Worm (Caenorhabditis elegans) whole organism, young adult: ENCODE results near the gene eif-1.

Experiments used
- B0035.1 ChIP-seq: sonication (generic microtip); optimal IDR thresholded peaks from 2 replicates; lab custom pipeline; 2016; ENCODE audit warnings: missing genetic modification characterization, mild to moderate bottlenecking, missing compliant biosample characterization, missing genotype, missing genetic modification reagents
- B0261.1 ChIP-seq: sonication (generic microtip); optimal IDR thresholded peaks from 2 replicates; lab custom pipeline; 2016; ENCODE audit warnings: mild to moderate bottlenecking, missing genetic modification characterization, moderate library complexity, missing compliant biosample characterization
- C17E4.6 ChIP-seq: fragments of 200-800 bp; sonication (Bioruptor generic); IDR thresholded peaks from 2 replicates; pipeline ENCODE4 v1.3.6; 2022; ENCODE audit warnings: missing genetic modification reagents, missing genetic modification characterization, missing compliant biosample characterization
- D2030.7 ChIP-seq: fragments of 200-800 bp; sonication (Bioruptor generic); IDR thresholded peaks from 2 replicates; pipeline ENCODE4 v1.3.6; 2022; ENCODE audit warnings: missing genetic modification reagents, missing genetic modification characterization, missing compliant biosample characterization
- F10E7.11 ChIP-seq: sonication (generic microtip); optimal IDR thresholded peaks from 2 replicates; lab custom pipeline; 2017; ENCODE audit warnings: mild to moderate bottlenecking, missing genetic modification characterization, moderate library complexity, missing compliant biosample characterization
- F23B12.7 ChIP-seq: sonication (generic microtip); optimal IDR thresholded peaks from 2 replicates; lab custom pipeline; 2017; ENCODE audit warnings: missing genetic modification characterization, mild to moderate bottlenecking, missing compliant biosample characterization, antibody characterized with exemption, moderate library complexity; ENCODE audit not compliant: insufficient read depth
- F37B4.10 ChIP-seq: fragments of 200-800 bp; sonication (Bioruptor generic); IDR thresholded peaks from 2 replicates; pipeline ENCODE4 v1.3.6; 2022; ENCODE audit warnings: missing genetic modification characterization, missing compliant biosample characterization
- F39B2.1 ChIP-seq: fragments of 200-800 bp; sonication (Bioruptor generic); IDR thresholded peaks from 2 replicates; pipeline ENCODE4 v1.3.6; 2022; ENCODE audit warnings: missing genetic modification reagents, missing genetic modification characterization, missing compliant biosample characterization
- F52B5.7 ChIP-seq: sonication (generic microtip); optimal IDR thresholded peaks from 2 replicates; lab custom pipeline; 2016; ENCODE audit warnings: mild to moderate bottlenecking, missing genetic modification characterization, missing compliant biosample characterization
- F57A8.1 ChIP-seq: fragments of 200-800 bp; sonication (Bioruptor generic); optimal IDR thresholded peaks from 2 replicates; lab custom pipeline; 2018; ENCODE audit warnings: mild to moderate bottlenecking, missing genetic modification characterization, moderate library complexity, missing compliant biosample characterization
- F57C9.4 ChIP-seq: sonication (generic microtip); optimal IDR thresholded peaks from 2 replicates; lab custom pipeline; 2017; ENCODE audit warnings: mild to moderate bottlenecking, missing genetic modification characterization, missing compliant biosample characterization
- K11D2.4 ChIP-seq: fragments of 200-800 bp; sonication (Bioruptor generic); IDR thresholded peaks from 2 replicates; pipeline ENCODE4 v1.3.6; 2022; ENCODE audit warnings: missing genetic modification reagents, missing genetic modification characterization, missing compliant biosample characterization
- K12H6.12 ChIP-seq: fragments of 200-800 bp; sonication (Bioruptor generic); optimal IDR thresholded peaks from 2 replicates; lab custom pipeline; 2018; ENCODE audit warnings: mild to moderate bottlenecking, missing genetic modification characterization, missing compliant biosample characterization
- T26A5.8 ChIP-seq: sonication (generic microtip); optimal IDR thresholded peaks from 2 replicates; lab custom pipeline; 2016; ENCODE audit warnings: missing genetic modification characterization, missing compliant biosample characterization
- Y53G8AR.9 ChIP-seq: fragments of 200-800 bp; sonication (Bioruptor generic); conservative IDR thresholded peaks from 2 replicates; pipeline ENCODE4 v1.3.6; 2022; ENCODE audit warnings: missing genetic modification reagents, missing genetic modification characterization, missing compliant biosample characterization
- Y79H2A.3 ChIP-seq: fragments of 200-800 bp; sonication (Bioruptor generic); conservative IDR thresholded peaks from 2 replicates; pipeline ENCODE4 v1.3.6; 2022; ENCODE audit warnings: missing genetic modification reagents, missing genetic modification characterization, missing compliant biosample characterization
- Y95B8A.8 ChIP-seq: fragments of 200-800 bp; sonication (Bioruptor generic); IDR thresholded peaks from 2 replicates; pipeline ENCODE4 v1.3.6; 2022; ENCODE audit warnings: missing genetic modification reagents, missing genetic modification characterization, missing compliant biosample characterization
- akir-1 ChIP-seq: fragments of 200-800 bp; sonication (Bioruptor generic); optimal IDR thresholded peaks from 2 replicates; lab custom pipeline; 2018; ENCODE audit warnings: mild to moderate bottlenecking, missing genetic modification characterization, moderate library complexity, missing compliant biosample characterization
- aptf-3 ChIP-seq: fragments of 200-800 bp; sonication (Bioruptor generic); IDR thresholded peaks from 2 replicates; pipeline ENCODE4 v1.3.6; 2022; ENCODE audit warnings: missing genetic modification characterization, missing compliant biosample characterization
- atf-7 ChIP-seq: sonication (generic microtip); optimal IDR thresholded peaks from 2 replicates; lab custom pipeline; 2017; ENCODE audit warnings: mild to moderate bottlenecking, missing genetic modification characterization, missing compliant biosample characterization
- attf-3 ChIP-seq: fragments of 200-800 bp; sonication (Bioruptor generic); conservative IDR thresholded peaks from 2 replicates; pipeline ENCODE4 v1.3.6; 2022; ENCODE audit warnings: missing genetic modification reagents, missing genetic modification characterization, missing compliant biosample characterization
- ceh-27 ChIP-seq: fragments of 200-800 bp; sonication (Bioruptor generic); optimal IDR thresholded peaks from 2 replicates; lab custom pipeline; 2018; ENCODE audit warnings: mild to moderate bottlenecking, missing genetic modification characterization, moderate library complexity, missing compliant biosample characterization
- ceh-40 ChIP-seq: fragments of 200-800 bp; sonication (Bioruptor generic); IDR thresholded peaks from 2 replicates; pipeline ENCODE4 v1.3.6; 2022; ENCODE audit warnings: missing genetic modification characterization, missing compliant biosample characterization
- ceh-58 ChIP-seq: fragments of 200-800 bp; sonication (Bioruptor generic); IDR thresholded peaks from 2 replicates; pipeline ENCODE4 v1.3.6; 2022; ENCODE audit warnings: missing genetic modification characterization, missing compliant biosample characterization
- ceh-79 ChIP-seq: sonication (generic microtip); optimal IDR thresholded peaks from 2 replicates; lab custom pipeline; 2017; ENCODE audit warnings: mild to moderate bottlenecking, missing genetic modification characterization, missing compliant biosample characterization
- dpff-1 ChIP-seq: sonication (generic microtip); optimal IDR thresholded peaks from 2 replicates; lab custom pipeline; 2017; ENCODE audit warnings: mild to moderate bottlenecking, missing genetic modification characterization, missing compliant biosample characterization
- egl-44 ChIP-seq: fragments of 200-800 bp; sonication (Bioruptor generic); IDR thresholded peaks from 2 replicates; pipeline ENCODE4 v1.3.6; 2022; ENCODE audit warnings: missing genetic modification reagents, missing genetic modification characterization, missing compliant biosample characterization
- ekl-4 ChIP-seq: fragments of 200-800 bp; sonication (Bioruptor generic); IDR thresholded peaks from 2 replicates; pipeline ENCODE4 v1.3.6; 2022; ENCODE audit warnings: missing genetic modification reagents, missing genetic modification characterization, missing compliant biosample characterization
- ets-4 ChIP-seq: fragments of 200-800 bp; sonication (Bioruptor generic); optimal IDR thresholded peaks from 2 replicates; lab custom pipeline; 2018; ENCODE audit warnings: mild to moderate bottlenecking, missing genetic modification characterization, missing compliant biosample characterization
- fkh-3 ChIP-seq: sonication (generic microtip); optimal IDR thresholded peaks from 2 replicates; lab custom pipeline; 2016; ENCODE audit warnings: mild to moderate bottlenecking, missing genetic modification characterization, missing compliant biosample characterization
- him-1 ChIP-seq: sonication (generic microtip); optimal IDR thresholded peaks from 2 replicates; lab custom pipeline; 2016; ENCODE audit warnings: missing genotype, missing genetic modification reagents, missing genetic modification characterization, missing compliant biosample characterization
- hlh-26 ChIP-seq: fragments of 200-800 bp; sonication (Bioruptor generic); conservative IDR thresholded peaks from 2 replicates; pipeline ENCODE4 v1.3.6; 2022; ENCODE audit warnings: missing genetic modification reagents, missing genetic modification characterization, missing compliant biosample characterization
- hmg-1.2 ChIP-seq: fragments of 200-800 bp; sonication (Bioruptor generic); IDR thresholded peaks from 2 replicates; pipeline ENCODE4 v1.3.6; 2022; ENCODE audit warnings: missing genetic modification reagents, missing genetic modification characterization, missing compliant biosample characterization
- hmg-20 ChIP-seq: fragments of 200-800 bp; sonication (Bioruptor generic); IDR thresholded peaks from 2 replicates; pipeline ENCODE4 v1.3.6; 2022; ENCODE audit warnings: missing genetic modification reagents, missing genetic modification characterization, missing compliant biosample characterization
- hrde-1 ChIP-seq: sonication (generic microtip); optimal IDR thresholded peaks from 2 replicates; lab custom pipeline; 2016; ENCODE audit warnings: missing genetic modification characterization, mild to moderate bottlenecking, missing compliant biosample characterization, moderate library complexity, missing genotype, missing genetic modification reagents, borderline replicate concordance
- lin-26 ChIP-seq: fragments of 200-800 bp; sonication (Bioruptor generic); IDR thresholded peaks from 2 replicates; pipeline ENCODE4 v1.3.6; 2022; ENCODE audit warnings: missing genetic modification reagents, missing genetic modification characterization, missing compliant biosample characterization
- lin-54 ChIP-seq: fragments of 200-800 bp; sonication (Bioruptor generic); optimal IDR thresholded peaks from 2 replicates; lab custom pipeline; 2018; ENCODE audit warnings: mild to moderate bottlenecking, missing genetic modification characterization, missing compliant biosample characterization
- lir-1 ChIP-seq: fragments of 200-800 bp; sonication (Bioruptor generic); conservative IDR thresholded peaks from 2 replicates; pipeline ENCODE4 v1.3.6; 2022; ENCODE audit warnings: missing genetic modification reagents, missing genetic modification characterization, missing compliant biosample characterization
- mxl-1 ChIP-seq: sonication (generic microtip); optimal IDR thresholded peaks from 2 replicates; lab custom pipeline; 2016; ENCODE audit warnings: missing genetic modification characterization, missing compliant biosample characterization
- nfya-2 ChIP-seq: fragments of 200-800 bp; sonication (Bioruptor generic); IDR thresholded peaks from 2 replicates; pipeline ENCODE4 v1.3.6; 2022; ENCODE audit warnings: missing genetic modification reagents, missing genetic modification characterization, missing compliant biosample characterization
- nhr-27 ChIP-seq: fragments of 200-800 bp; sonication (Bioruptor generic); optimal IDR thresholded peaks from 2 replicates; lab custom pipeline; 2018; ENCODE audit warnings: mild to moderate bottlenecking, missing genetic modification characterization, moderate library complexity, missing compliant biosample characterization
- pha-4 ChIP-seq: fragments of 150-350 bp; sonication (generic microtip); optimal IDR thresholded peaks from 2 replicates; lab custom pipeline; 2014; ENCODE audit warnings: missing biosample characterization, missing genetic modification reagents, missing genetic modification characterization
- sdz-38 ChIP-seq: sonication (generic microtip); optimal IDR thresholded peaks from 2 replicates; lab custom pipeline; 2016; ENCODE audit warnings: missing genotype, missing genetic modification characterization, missing compliant biosample characterization
- sea-2 ChIP-seq: fragments of 200-800 bp; sonication (Bioruptor generic); IDR thresholded peaks from 2 replicates; pipeline ENCODE4 v1.3.6; 2022; ENCODE audit warnings: missing genetic modification characterization, missing compliant biosample characterization
- unc-130 ChIP-seq: sonication (generic microtip); optimal IDR thresholded peaks from 2 replicates; lab custom pipeline; 2016; ENCODE audit warnings: missing genetic modification reagents, missing genetic modification characterization, missing compliant biosample characterization
- unc-62 ChIP-seq: fragments of 150-350 bp; optimal IDR thresholded peaks from 2 replicates; lab custom pipeline; 2014; ENCODE audit warnings: missing biosample characterization, missing genetic modification reagents, missing genetic modification characterization
- zfh-2 ChIP-seq: fragments of 200-800 bp; sonication (Bioruptor generic); conservative IDR thresholded peaks from 2 replicates; pipeline ENCODE4 v1.3.6; 2022; ENCODE audit warnings: missing genetic modification reagents, missing genetic modification characterization, missing compliant biosample characterization
- ztf-25 ChIP-seq: fragments of 200-800 bp; sonication (Bioruptor generic); IDR thresholded peaks from 2 replicates; pipeline ENCODE4 v1.3.6; 2022; ENCODE audit warnings: missing genetic modification reagents, missing genetic modification characterization, missing compliant biosample characterization
- ztf-6 ChIP-seq: fragments of 200-800 bp; sonication (Bioruptor generic); IDR thresholded peaks from 2 replicates; pipeline ENCODE4 v1.3.6; 2022; ENCODE audit warnings: missing genetic modification reagents, missing genetic modification characterization, missing compliant biosample characterization

The eif-1 gene

DNA sequence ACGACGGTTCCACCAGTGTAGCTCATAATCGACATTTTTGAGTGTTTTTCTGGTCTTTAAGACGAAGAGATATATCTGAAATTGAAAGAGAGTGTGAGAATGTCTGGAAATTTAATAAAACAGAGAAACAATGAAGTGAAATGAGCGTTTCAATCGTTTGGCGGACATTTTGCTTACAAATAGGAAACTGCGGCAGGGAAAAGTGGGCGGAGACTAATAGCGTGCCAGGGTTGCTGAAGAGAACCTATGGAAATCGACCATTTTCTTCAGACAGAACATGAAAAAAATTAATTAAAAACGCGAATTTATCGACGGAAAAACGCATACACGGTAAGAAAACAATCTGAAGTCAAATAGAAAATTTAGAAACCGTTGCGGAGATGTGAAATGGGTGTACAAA is 38.0 kb downstream of the eif-1 start, which contains the start of gene pbs-3 (continued):
- TF ChIP-seq Y95B8A.8 (GFP tag; lab: Robert Waterston, UW) (no peak), B0035.1 (tag; lab: Kevin White, UChicago) (no peak), him-1 (no peak), ceh-58 (no peak), nhr-27 (tag; lab: Kevin White, UChicago) (no peak), F57A8.1 (no peak), ztf-6 (no peak), F57C9.4 (tag; lab: Kevin White, UChicago) (no peak), lir-1 (GFP tag; lab: Robert Waterston, UW) (no peak), C17E4.6 (GFP tag; lab: Robert Waterston, UW) (no peak), F52B5.7 (no peak), ets-4 (no peak), lin-26 (no peak), pha-4 (tag; lab: Kevin White, UChicago) (peak; percentile 13), hmg-1.2 (GFP tag; lab: Robert Waterston, UW) (peak; percentile 5; the same call in 1 of the 2 replicates), aptf-3 (no peak), akir-1 (no peak), D2030.7 (peak; percentile 61), nfya-2 (GFP tag; lab: Robert Waterston, UW) (no peak), B0261.1 (tag; lab: Kevin White, UChicago) (no peak), F23B12.7 (tag; lab: Kevin White, UChicago) (peak; percentile 85), F37B4.10 (GFP tag; lab: Robert Waterston, UW) (no peak), attf-3 (GFP tag; lab: Robert Waterston, UW) (0 out of 2 replicates have a peak, but pooled peaks have one; percentile 47), atf-7 (tag; lab: Kevin White, UChicago) (no peak), ceh-27 (GFP tag; lab: Kevin White, UChicago) (peak; percentile 25), hlh-26 (GFP tag; lab: Robert Waterston, UW) (no peak), Y79H2A.3 (GFP tag; lab: Robert Waterston, UW) (no peak), K11D2.4 (GFP tag; lab: Robert Waterston, UW) (no peak), T26A5.8 (no peak), ztf-25 (GFP tag; lab: Robert Waterston, UW) (no peak), F10E7.11 (tag; lab: Kevin White, UChicago) (no peak), ceh-40 (GFP tag; lab: Robert Waterston, UW) (no peak), ekl-4 (GFP tag; lab: Robert Waterston, UW) (no peak), unc-130 (peak; percentile 9), zfh-2 (GFP tag; lab: Robert Waterston, UW) (no peak), F39B2.1 (GFP tag; lab: Robert Waterston, UW) (no peak), lin-54 (GFP tag; lab: Kevin White, UChicago) (no peak), unc-62 (no peak), ceh-79 (no peak), fkh-3 (tag; lab: Kevin White, UChicago) (no peak), dpff-1 (tag; lab: Kevin White, UChicago) (no peak), sea-2 (GFP tag; lab: Robert Waterston, UW) (no peak), hmg-20 (no peak), Y53G8AR.9 (GFP tag; lab: Robert Waterston, UW) (peak; percentile 31; the same call in 1 of the 2 replicates), K12H6.12 (tag; lab: Kevin White, UChicago) (peak; percentile 19), sdz-38 (tag; lab: Kevin White, UChicago) (no peak), hrde-1 (tag; lab: Kevin White, UChicago) (no peak), egl-44 (GFP tag; lab: Robert Waterston, UW) (no peak), mxl-1 (tag; lab: Kevin White, UChicago) (no peak)
